Worm (Caenorhabditis elegans): ENCODE results near the gene F15E6.9.

- TF ChIP-seq ztf-11 (tag; optimal IDR thresholded peaks at IDR 0.05) = no peak
- TF ChIP-seq lin-13 (GFP tag; optimal IDR thresholded peaks at IDR 0.05) = no peak
- TF ChIP-seq mep-1 (tag; optimal IDR thresholded peaks at IDR 0.05) = no peak
- TF ChIP-seq unc-130 (tag; optimal IDR thresholded peaks at IDR 0.05) = no peak
- TF ChIP-seq pag-3 (tag; optimal IDR thresholded peaks at IDR 0.05; ENCODE audit: borderline replicate concordance, insufficient read depth) = no peak
These were observed 19.2 kb upstream of the F15E6.9 start for ce11 chrIV:4318056-4318455.
